Worm (Caenorhabditis elegans) whole organism, L4 larva: ENCODE measurements around the gene K08H10.10.

Experiments
- F44E2.7 ChIP-seq: fragments of 200-800 bp; sonication (Bioruptor generic); IDR thresholded peaks from 2 replicates; pipeline ENCODE4 v2.1.2; 2022; ENCODE audit warnings: missing genetic modification characterization, missing compliant biosample characterization
- ZK546.5 ChIP-seq, 2 experiments: sonication (generic microtip); optimal IDR thresholded peaks; 2 replicates each; lab custom pipeline; 2017; ENCODE audit warnings: missing biosample characterization in 2 of 2, missing genetic modification characterization in 2 of 2
- ctbp-1 ChIP-seq: fragments of 200-800 bp; sonication (Bioruptor generic); IDR thresholded peaks from 2 replicates; pipeline ENCODE4 v1.3.6; 2022; ENCODE audit warnings: missing genetic modification reagents, missing genetic modification characterization, missing compliant biosample characterization
- madf-5 ChIP-seq, 2 experiments: fragments of 200-800 bp; sonication (Bioruptor generic); IDR thresholded peaks; 2 replicates each; pipeline ENCODE4 v1.3.6; 2022; ENCODE audit warnings: missing compliant biosample characterization in 2 of 2, missing genetic modification characterization in 2 of 2
- nhr-77 ChIP-seq: fragments of 150-350 bp; optimal IDR thresholded peaks from 2 replicates; lab custom pipeline; 2014; ENCODE audit warnings: missing biosample characterization, missing genetic modification characterization
- snpc-4 ChIP-seq: fragments of 150-350 bp; optimal IDR thresholded peaks from 2 replicates; lab custom pipeline; 2014; ENCODE audit warnings: missing biosample characterization, missing genetic modification characterization
- zag-1 ChIP-seq: fragments of 150-350 bp; optimal IDR thresholded peaks from 2 replicates; lab custom pipeline; 2014; ENCODE audit warnings: missing biosample characterization, missing genetic modification characterization
- ztf-7 ChIP-seq: fragments of 150-350 bp; optimal IDR thresholded peaks from 2 replicates; lab custom pipeline; 2014; ENCODE audit warnings: missing biosample characterization, missing genetic modification characterization

DNA sequence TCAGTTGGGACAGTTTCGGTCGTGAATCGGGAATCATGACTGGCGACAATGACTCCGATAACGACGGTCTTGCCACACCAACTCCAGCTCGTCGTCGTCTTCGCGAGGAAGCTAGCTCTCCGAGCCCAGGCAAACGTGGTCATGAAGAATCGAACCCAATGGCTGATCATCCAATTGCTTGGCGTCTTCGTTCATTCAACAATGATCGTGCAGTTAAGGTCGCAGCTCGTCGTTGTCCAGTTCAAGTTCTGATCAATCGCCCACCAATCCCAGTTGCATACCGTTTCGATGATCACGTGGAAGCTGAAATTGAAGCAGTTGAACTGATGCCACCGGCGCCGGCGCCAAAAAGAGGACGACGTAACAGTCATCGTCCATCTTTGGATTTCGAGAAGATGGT lies 46.3 kb downstream of the K08H10.10 start:
- TF ChIP-seq nhr-77 (tag; lab: Kevin White, UChicago): no peak
- TF ChIP-seq F44E2.7: no peak
- TF ChIP-seq ctbp-1 (GFP tag; lab: Robert Waterston, UW): no peak
- TF ChIP-seq zag-1 (tag; lab: Kevin White, UChicago): no peak
- no peak for TF ChIP-seq ZK546.5 (tag; optimal IDR thresholded peaks at IDR 0.05; lab: Kevin White, UChicago)
- no peak for TF ChIP-seq ztf-7 (tag; lab: Kevin White, UChicago)
- TF ChIP-seq snpc-4 (tag; lab: Kevin White, UChicago): no peak
- TF ChIP-seq madf-5 (GFP tag; IDR thresholded peaks at IDR 0.05; lab: Robert Waterston, UW): no peak
